Worm (Caenorhabditis elegans) whole organism, L1 larva: ENCODE measurements around the gene clec-202.

Experiments
- alr-1 ChIP-seq: fragments of 200-800 bp; sonication (Bioruptor generic); optimal IDR thresholded peaks from 2 replicates; lab custom pipeline; 2018; ENCODE audit warnings: borderline replicate concordance, mild to moderate bottlenecking, missing genetic modification characterization, missing compliant biosample characterization
- ama-1 ChIP-seq: fragments of 150-350 bp; optimal IDR thresholded peaks from 2 replicates; lab custom pipeline; 2014
- ceh-88 ChIP-seq: fragments of 200-800 bp; sonication (Bioruptor generic); IDR thresholded peaks from 2 replicates; pipeline ENCODE4 v1.3.6; 2022; ENCODE audit warnings: missing genetic modification characterization, missing compliant biosample characterization
- ces-1 ChIP-seq: fragments of 150-350 bp; optimal IDR thresholded peaks from 2 replicates; lab custom pipeline; 2014; ENCODE audit warnings: missing biosample characterization, missing genetic modification reagents, missing genetic modification characterization
- dpl-1 ChIP-seq, 3 experiments: fragments of 150-350 bp in 2 of 3; sonication (generic microtip) in 1 of 3; optimal IDR thresholded peaks; 2 replicates each; lab custom pipeline; 2014 to 2017; ENCODE audit warnings: missing biosample characterization in 3 of 3, missing genetic modification characterization in 3 of 3, missing genetic modification reagents in 3 of 3
- grh-1 ChIP-seq: fragments of 200-800 bp; sonication (Bioruptor generic); IDR thresholded peaks from 2 replicates; pipeline ENCODE4 v1.3.6; 2022; ENCODE audit warnings: missing genetic modification reagents, missing genetic modification characterization, missing compliant biosample characterization
- hpl-2 ChIP-seq: fragments of 150-350 bp; optimal IDR thresholded peaks from 2 replicates; lab custom pipeline; 2014; ENCODE audit warnings: missing biosample characterization, missing genetic modification reagents, missing genetic modification characterization
- nhr-11 ChIP-seq: fragments of 150-350 bp; optimal IDR thresholded peaks from 2 replicates; lab custom pipeline; 2014; ENCODE audit warnings: missing biosample characterization, missing genetic modification characterization
- nhr-19 ChIP-seq: fragments of 200-800 bp; sonication (Bioruptor generic); conservative IDR thresholded peaks from 2 replicates; pipeline ENCODE4 v1.3.6; 2022; ENCODE audit warnings: missing genetic modification characterization, missing compliant biosample characterization
- nhr-71 ChIP-seq: sonication (generic microtip); optimal IDR thresholded peaks from 2 replicates; lab custom pipeline; 2016; ENCODE audit warnings: mild to moderate bottlenecking, missing genetic modification characterization, moderate library complexity, missing compliant biosample characterization
- skn-1 ChIP-seq: fragments of 150-350 bp; optimal IDR thresholded peaks from 2 replicates; lab custom pipeline; 2014; ENCODE audit warnings: missing biosample characterization, missing genetic modification characterization
- snu-23 ChIP-seq: sonication (generic microtip); optimal IDR thresholded peaks from 2 replicates; lab custom pipeline; 2016; ENCODE audit warnings: missing genetic modification characterization, missing compliant biosample characterization
- sptf-1 ChIP-seq: fragments of 150-350 bp; optimal IDR thresholded peaks from 2 replicates; lab custom pipeline; 2014; ENCODE audit warnings: missing biosample characterization, missing genetic modification characterization
- tbx-2 ChIP-seq: sonication (generic microtip); optimal IDR thresholded peaks from 2 replicates; lab custom pipeline; 2016; ENCODE audit warnings: missing genetic modification characterization, missing compliant biosample characterization
- unc-62 ChIP-seq: fragments of 150-350 bp; optimal IDR thresholded peaks from 2 replicates; lab custom pipeline; 2014; ENCODE audit warnings: missing biosample characterization, missing genetic modification reagents, missing genetic modification characterization
- vab-15 ChIP-seq: sonication (generic microtip); optimal IDR thresholded peaks from 2 replicates; lab custom pipeline; 2017; ENCODE audit warnings: missing genotype, mild to moderate bottlenecking, missing genetic modification characterization, missing compliant biosample characterization
- zip-4 ChIP-seq: fragments of 200-800 bp; sonication (Bioruptor generic); optimal IDR thresholded peaks from 2 replicates; lab custom pipeline; 2018; ENCODE audit warnings: mild to moderate bottlenecking, missing genetic modification characterization, moderate library complexity, missing compliant biosample characterization
- ztf-4 ChIP-seq: fragments of 150-350 bp; optimal IDR thresholded peaks from 2 replicates; lab custom pipeline; 2014; ENCODE audit warnings: missing biosample characterization, missing genetic modification characterization

The clec-202 gene

DNA sequence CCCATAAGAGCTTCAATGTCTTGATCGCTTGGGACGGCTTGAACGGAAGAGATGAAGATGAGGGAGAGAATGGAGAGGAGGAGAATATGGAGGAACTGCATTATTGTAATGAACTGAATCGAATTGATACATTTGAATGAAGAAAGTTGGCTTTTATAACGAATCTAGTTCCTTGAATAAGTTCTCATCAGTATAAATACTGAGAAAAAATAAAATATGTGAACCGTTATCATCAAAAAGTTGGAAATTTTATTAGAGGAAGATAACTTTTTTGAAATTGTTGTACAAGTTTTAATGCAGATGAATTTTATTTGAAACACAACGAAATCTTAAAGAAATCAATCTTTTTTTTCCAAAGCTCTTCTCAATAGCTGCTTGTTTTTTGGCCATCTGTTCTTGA is 45.8 kb downstream of the clec-202 start, which contains the start of gene T02D1.7:
T02D1.7 (minus strand) TSS at position 101 of the 400 bp plus-strand sequence.
- no peak for TF ChIP-seq snu-23 (GFP tag; lab: Kevin White, UChicago)
- TF ChIP-seq unc-62 = no peak

DNA sequence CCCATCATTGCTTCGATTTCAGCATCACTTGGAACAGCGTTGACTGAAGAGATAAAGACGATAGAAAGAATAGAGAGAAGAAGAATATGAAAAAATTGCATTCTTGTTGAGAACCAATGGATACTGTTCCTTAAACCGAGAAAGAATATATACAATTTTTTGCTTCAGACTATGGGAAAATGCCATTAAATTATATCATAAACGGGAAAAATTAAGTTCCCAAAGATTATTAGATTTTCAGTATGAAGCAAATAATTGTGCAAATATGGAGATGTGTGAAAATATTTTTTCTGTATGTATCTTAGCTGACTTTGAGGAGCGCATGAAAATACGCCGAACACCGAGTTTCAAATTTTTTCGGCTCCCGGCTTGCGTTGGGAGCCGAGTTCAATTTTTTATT is 46.2 kb downstream of the clec-202 start, which contains the start of gene T02D1.9:
T02D1.9 (minus strand) TSS at position 101 of the 400 bp plus-strand sequence.
- no peak for TF ChIP-seq hpl-2
- TF ChIP-seq ces-1 (GFP tag; lab: Kevin White, UChicago) = no peak
- TF ChIP-seq zip-4 (GFP tag; lab: Kevin White, UChicago) = no peak
- no peak for TF ChIP-seq ztf-4 (tag; lab: Kevin White, UChicago)
- no peak for TF ChIP-seq nhr-71 (tag; lab: Kevin White, UChicago)
- no peak for TF ChIP-seq tbx-2
- TF ChIP-seq alr-1 (tag; lab: Kevin White, UChicago) = no peak
- TF ChIP-seq nhr-19 = no peak
- TF ChIP-seq grh-1 (GFP tag; lab: Robert Waterston, UW) = no peak
- TF ChIP-seq skn-1 (tag; lab: Kevin White, UChicago) = no peak
- TF ChIP-seq ama-1 (lab: Kevin White, UChicago) = no peak
- TF ChIP-seq sptf-1 (tag; lab: Kevin White, UChicago) = no peak
- no peak for TF ChIP-seq ceh-88
- TF ChIP-seq nhr-11 (tag; lab: Kevin White, UChicago) = no peak
- TF ChIP-seq dpl-1 (GFP tag; optimal IDR thresholded peaks at IDR 0.05; lab: Kevin White, UChicago) = no peak

DNA sequence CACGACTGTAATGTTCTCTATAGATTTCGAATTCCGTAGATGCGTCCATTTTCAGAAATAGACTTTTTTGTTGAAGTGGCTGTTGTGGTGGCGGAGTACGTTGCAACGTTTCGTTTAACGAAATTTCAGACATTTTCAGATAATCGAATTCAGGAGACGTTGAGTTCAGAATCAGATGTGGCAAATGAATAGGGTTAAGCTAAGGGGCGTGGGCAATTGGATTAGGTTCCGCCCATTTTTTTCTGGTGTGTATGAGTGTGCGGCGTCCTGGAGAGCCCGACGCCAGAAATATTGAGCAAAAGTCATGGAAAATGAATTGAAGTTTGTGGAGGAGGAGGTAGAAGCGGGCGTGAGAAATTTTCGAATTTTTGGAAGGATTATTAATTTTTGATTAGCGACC is 52.1 kb downstream of the clec-202 start:
- TF ChIP-seq vab-15 (tag; lab: Kevin White, UChicago) = no peak
